Worm (Caenorhabditis elegans) whole organism, midembryonic: ENCODE results near the gene col-41.

Experiments used
- T22C8.4 ChIP-seq: fragments of 200-800 bp; sonication (Bioruptor generic); IDR thresholded peaks from 2 replicates; pipeline ENCODE4 v1.3.6; 2022; ENCODE audit warnings: missing genetic modification characterization, missing compliant biosample characterization
- flt-1 ChIP-seq: fragments of 200-800 bp; sonication (Bioruptor generic); IDR thresholded peaks from 2 replicates; pipeline ENCODE4 v1.3.6; 2022; ENCODE audit warnings: missing genetic modification characterization, missing compliant biosample characterization
- ref-1 ChIP-seq: fragments of 200-800 bp; sonication (Bioruptor generic); conservative IDR thresholded peaks from 2 replicates; pipeline ENCODE4 v1.3.6; 2022; ENCODE audit warnings: missing genetic modification reagents, missing genetic modification characterization, missing compliant biosample characterization
- ztf-29 ChIP-seq: fragments of 200-800 bp; sonication (Bioruptor generic); IDR thresholded peaks from 2 replicates; pipeline ENCODE4 v1.3.6; 2022; ENCODE audit warnings: missing genetic modification reagents, missing genetic modification characterization, missing compliant biosample characterization

DNA sequence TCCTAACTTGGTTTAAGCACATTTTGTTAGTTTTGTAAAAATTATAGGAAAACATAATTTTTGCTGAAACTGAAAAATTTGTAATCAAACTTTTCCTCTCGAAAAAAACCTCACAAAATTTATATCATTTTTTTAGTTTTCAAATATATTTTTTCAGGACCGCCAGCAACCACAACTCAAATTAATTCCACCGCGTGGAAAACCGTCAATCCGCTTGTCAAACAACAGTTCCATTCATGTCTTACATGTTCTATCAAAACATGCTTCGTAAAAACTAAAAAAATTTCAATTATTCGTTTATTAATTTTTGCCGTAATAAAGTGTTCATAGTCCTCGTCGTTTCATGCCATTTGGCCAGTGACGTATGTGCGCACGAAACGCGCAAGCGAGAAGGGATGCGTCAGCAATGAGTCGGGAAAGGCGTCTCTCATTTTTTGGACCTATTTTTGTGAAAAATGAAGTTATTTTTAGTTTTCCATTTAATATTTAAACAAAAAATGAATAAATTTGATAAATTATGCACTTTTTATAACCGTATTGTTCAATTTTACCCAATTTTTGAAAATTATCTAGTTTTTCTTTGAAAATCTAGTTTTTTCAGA is 2.9 kb downstream of the col-41 start, which contains the start of gene ucr-2.2:
- TF ChIP-seq T22C8.4 (GFP tag; lab: Robert Waterston, UW) (no peak), flt-1 (GFP tag; lab: Robert Waterston, UW) (0 out of 2 replicates have a peak, but pooled peaks have one; percentile 51), ztf-29 (GFP tag; lab: Robert Waterston, UW) (no peak), ref-1 (GFP tag; lab: Robert Waterston, UW) (no peak)
